Worm (Caenorhabditis elegans) whole organism, young adult: ENCODE results near the gene hex-3.

ENCODE experiments used
- nfya-1 ChIP-seq: sonication (generic microtip); optimal IDR thresholded peaks from 2 replicates; lab custom pipeline; 2017; ENCODE audit warnings: antibody characterized with exemption, missing compliant biosample characterization, missing genetic modification characterization, borderline replicate concordance; ENCODE audit not compliant: insufficient read depth
- nhr-120 ChIP-seq: fragments of 200-800 bp; sonication (Bioruptor generic); IDR thresholded peaks from 2 replicates; pipeline ENCODE4 v1.3.6; 2022; ENCODE audit warnings: missing genetic modification characterization, missing compliant biosample characterization
- pha-4 ChIP-seq: fragments of 150-350 bp; sonication (generic microtip); optimal IDR thresholded peaks from 2 replicates; lab custom pipeline; 2014; ENCODE audit warnings: missing biosample characterization, missing genetic modification reagents, missing genetic modification characterization
- tbp1 ChIP-seq: fragments of 200-800 bp; sonication (Bioruptor generic); optimal IDR thresholded peaks from 2 replicates; lab custom pipeline; 2018; ENCODE audit warnings: mild to moderate bottlenecking, missing genetic modification characterization, missing compliant biosample characterization
- xnd-1 ChIP-seq: sonication (generic microtip); optimal IDR thresholded peaks from 2 replicates; lab custom pipeline; 2016; ENCODE audit warnings: missing genotype, missing genetic modification reagents, missing genetic modification characterization, missing compliant biosample characterization
- ztf-3 ChIP-seq: fragments of 200-800 bp; sonication (Bioruptor generic); optimal IDR thresholded peaks from 2 replicates; lab custom pipeline; 2018; ENCODE audit warnings: mild to moderate bottlenecking, missing genetic modification characterization, missing compliant biosample characterization

DNA sequence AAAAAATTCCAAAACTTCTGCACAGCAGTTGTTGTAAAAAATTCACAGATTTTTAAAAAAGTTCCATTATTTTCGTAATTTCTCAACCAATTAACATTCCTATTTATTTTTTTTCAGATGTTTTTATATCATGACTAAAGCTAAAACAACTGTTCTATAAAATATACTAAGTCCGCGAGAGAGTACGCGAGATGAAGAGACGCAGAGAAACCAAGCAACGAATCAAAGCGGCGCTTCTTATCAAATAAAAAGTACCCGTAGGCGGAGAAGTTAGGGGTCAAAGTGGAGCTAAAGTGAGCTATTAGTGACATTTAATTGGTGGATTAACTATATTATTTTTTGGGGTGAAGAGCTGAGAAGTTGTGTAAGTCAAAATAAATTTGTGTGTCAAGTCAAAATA, 16.4 kb upstream of the hex-3 start, which contains the start of gene sbsp-1:
- no peak for TF ChIP-seq pha-4 (tag; lab: Kevin White, UChicago)
- TF ChIP-seq xnd-1 = no peak
- TF ChIP-seq nfya-1 = no peak
- no peak for TF ChIP-seq tbp1 (GFP tag; lab: Kevin White, UChicago)
- no peak for TF ChIP-seq ztf-3 (GFP tag; lab: Kevin White, UChicago)
- no peak for TF ChIP-seq nhr-120 (GFP tag; lab: Robert Waterston, UW)
